Worm (Caenorhabditis elegans): Measurements from ENCODE around the gene C15H7.4.
A peak's percentile ranks its signal among the peaks of the same experiment; 100 is the strongest.

The C15H7.4 gene

ce11 chrIII:9616933-9617332 lies 38.8 kb downstream of the C15H7.4 start (continued):
- TF ChIP-seq mxl-2 (GFP tag; conservative IDR thresholded peaks at IDR 0.05) (no peak), daf-19 (GFP tag; conservative IDR thresholded peaks at IDR 0.05) (no peak), daf-8 (GFP tag; IDR thresholded peaks at IDR 0.05) (no peak), madf-5 (GFP tag; IDR thresholded peaks at IDR 0.05) (no peak), ztf-11 (tag; optimal IDR thresholded peaks at IDR 0.05) (no peak), tra-1 (GFP tag; IDR thresholded peaks at IDR 0.05) (peak; percentile 37; the same call in 1 of the 2 replicates), vab-7 (GFP tag; IDR thresholded peaks at IDR 0.05) (0 out of 2 replicates have a peak, but pooled peaks have one; percentile 34), snpc-4 (tag; optimal IDR thresholded peaks at IDR 0.05) (no peak), mes-2 (tag; optimal IDR thresholded peaks at IDR 0.05; ENCODE audit: poor library complexity, severe bottlenecking) (no peak), ctbp-1 (GFP tag; IDR thresholded peaks at IDR 0.05) (no peak)

- TF ChIP-seq mes-2 (tag; optimal IDR thresholded peaks at IDR 0.05; ENCODE audit: poor library complexity, severe bottlenecking) (peak; percentile 69), nhr-25 (tag; optimal IDR thresholded peaks at IDR 0.05; ENCODE audit: borderline replicate concordance, insufficient read depth) (no peak), skn-1 (tag; optimal IDR thresholded peaks at IDR 0.05) (no peak), dpl-1 (GFP tag; optimal IDR thresholded peaks at IDR 0.05) (peak; percentile 78), ceh-20 (GFP tag; IDR thresholded peaks at IDR 0.05) (no peak), dve-1 (tag; optimal IDR thresholded peaks at IDR 0.05; ENCODE audit: insufficient read depth) (peak; percentile 34), F10B5.3 (tag; optimal IDR thresholded peaks at IDR 0.05) (no peak), lin-38 (GFP tag; IDR thresholded peaks at IDR 0.05) (peak; percentile 59), lsy-2 (tag; optimal IDR thresholded peaks at IDR 0.05) (peak in 1 of 2 experiments; percentile 69), hlh-30 (tag; optimal IDR thresholded peaks at IDR 0.05; ENCODE audit: insufficient read depth) (peak; percentile 38), hif-1 (tag; optimal IDR thresholded peaks at IDR 0.05) (no peak), pqm-1 (tag; optimal IDR thresholded peaks at IDR 0.05) (no peak)
These were observed 39.3 kb downstream of the C15H7.4 start, which contains the start of gene hcp-3 for ce11 chrIII:9616426-9616825. TSS of gene hcp-3 (minus strand) at chrIII:9616470.

ce11 chrIII:9615114-9615513 lies 40.6 kb downstream of the C15H7.4 start:
- TF ChIP-seq nhr-6 (tag; optimal IDR thresholded peaks at IDR 0.05) (no peak), aly-2 (tag; optimal IDR thresholded peaks at IDR 0.05) (no peak), lin-38 (GFP tag; IDR thresholded peaks at IDR 0.05) (peak; percentile 76), Y48G9A.11 (GFP tag; IDR thresholded peaks at IDR 0.05) (no peak), ctbp-1 (GFP tag; IDR thresholded peaks at IDR 0.05) (no peak; the same call in 1 of the 2 replicates), skn-1 (tag; optimal IDR thresholded peaks at IDR 0.05) (no peak), unc-130 (GFP tag; optimal IDR thresholded peaks at IDR 0.05) (peak; percentile 60), F49E8.2 (tag; optimal IDR thresholded peaks at IDR 0.05; ENCODE audit: borderline replicate concordance) (peak; percentile 10), snpc-1.2 (GFP tag; IDR thresholded peaks at IDR 0.05) (peak; percentile 25; the same call in 1 of the 2 replicates), aha-1 (tag) (peak; percentile 16), lim-7 (GFP tag; IDR thresholded peaks at IDR 0.05) (0 out of 2 replicates have a peak, but pooled peaks have one; percentile 32)

ce11 chrIII:9614211-9614610 lies 41.5 kb downstream of the C15H7.4 start, which contains the start of the genes pri-1 and F58A4.6:
TSS of gene pri-1 (minus strand) at chrIII:9614281.
TSS of gene F58A4.6 (plus strand) at chrIII:9614482.
- peak; percentile 83 for TF ChIP-seq dpl-1 (GFP tag; optimal IDR thresholded peaks at IDR 0.05)
- TF ChIP-seq aha-1 (tag): peak; percentile 20
- no peak for TF ChIP-seq nhr-28 (tag; optimal IDR thresholded peaks at IDR 0.05)
- no peak for TF ChIP-seq duxl-1 (tag; optimal IDR thresholded peaks at IDR 0.05; ENCODE audit: poor library complexity)
- no peak for TF ChIP-seq ceh-28 (tag; optimal IDR thresholded peaks at IDR 0.05)
- TF ChIP-seq dmd-6 (GFP tag; IDR thresholded peaks at IDR 0.05): no peak
- TF ChIP-seq daf-8 (GFP tag; IDR thresholded peaks at IDR 0.05): no peak
- no peak for TF ChIP-seq set-16 (GFP tag; IDR thresholded peaks at IDR 0.05)
- no peak for TF ChIP-seq tra-1 (GFP tag; IDR thresholded peaks at IDR 0.05)
- no peak for TF ChIP-seq fos-1 (tag; optimal IDR thresholded peaks at IDR 0.05)
- no peak for TF ChIP-seq sdz-12 (GFP tag; optimal IDR thresholded peaks at IDR 0.05)
- TF ChIP-seq mep-1 (tag; optimal IDR thresholded peaks at IDR 0.05): no peak
- no peak for TF ChIP-seq nhr-41 (GFP tag; IDR thresholded peaks at IDR 0.05)
- no peak for TF ChIP-seq unc-39 (tag; optimal IDR thresholded peaks at IDR 0.05)
- no peak for TF ChIP-seq zfp-3 (GFP tag; conservative IDR thresholded peaks at IDR 0.05)
- TF ChIP-seq egl-43 (GFP tag; IDR thresholded peaks at IDR 0.05): no peak
- no peak for TF ChIP-seq lsy-2 (tag; optimal IDR thresholded peaks at IDR 0.05)
- TF ChIP-seq dmd-8 (GFP tag; IDR thresholded peaks at IDR 0.05): no peak
- TF ChIP-seq nhr-25 (tag; optimal IDR thresholded peaks at IDR 0.05; ENCODE audit: borderline replicate concordance, insufficient read depth): no peak
- no peak for TF ChIP-seq skn-1 (tag; optimal IDR thresholded peaks at IDR 0.05)
- TF ChIP-seq ceh-32 (tag; optimal IDR thresholded peaks at IDR 0.05; ENCODE audit: poor library complexity): no peak
- TF ChIP-seq zip-2 (tag; optimal IDR thresholded peaks at IDR 0.05): no peak
- TF ChIP-seq nhr-237 (tag; optimal IDR thresholded peaks at IDR 0.05): no peak

Measured in whole organism, L4 larva.